Worm (Caenorhabditis elegans) whole organism, L4 larva: ENCODE measurements around the gene C56E10.3.
A peak's percentile ranks its signal among the peaks of the same experiment; 100 is the strongest.

Experiments used
- F10B5.3 ChIP-seq: sonication (generic microtip); optimal IDR thresholded peaks from 2 replicates; lab custom pipeline; 2016; ENCODE audit warnings: mild to moderate bottlenecking, missing genetic modification characterization, missing compliant biosample characterization
- F44E2.7 ChIP-seq: fragments of 200-800 bp; sonication (Bioruptor generic); IDR thresholded peaks from 2 replicates; pipeline ENCODE4 v2.1.2; 2022; ENCODE audit warnings: missing genetic modification characterization, missing compliant biosample characterization
- T20F7.1 ChIP-seq: fragments of 200-800 bp; sonication (Bioruptor generic); optimal IDR thresholded peaks from 2 replicates; lab custom pipeline; 2018; ENCODE audit warnings: mild to moderate bottlenecking, missing genetic modification characterization, missing compliant biosample characterization
- T26A8.4 ChIP-seq: fragments of 200-800 bp; sonication (Bioruptor generic); IDR thresholded peaks from 2 replicates; pipeline ENCODE4 v1.3.6; 2022; ENCODE audit warnings: missing genetic modification characterization, missing compliant biosample characterization
- Y105C5A.15 ChIP-seq: fragments of 200-800 bp; sonication (Bioruptor generic); IDR thresholded peaks from 2 replicates; pipeline ENCODE4 v1.3.6; 2022; ENCODE audit warnings: missing genetic modification characterization, missing compliant biosample characterization
- Y48G9A.11 ChIP-seq: fragments of 200-800 bp; sonication (Bioruptor generic); IDR thresholded peaks from 2 replicates; pipeline ENCODE4 v1.3.6; 2022; ENCODE audit warnings: missing genetic modification reagents, missing genetic modification characterization, missing compliant biosample characterization
- Y75B8A.6 ChIP-seq: fragments of 200-800 bp; sonication (Bioruptor generic); IDR thresholded peaks from 2 replicates; pipeline ENCODE4 v1.3.6; 2022; ENCODE audit warnings: missing genetic modification reagents, missing genetic modification characterization, missing compliant biosample characterization
- ZK546.5 ChIP-seq, 2 experiments: sonication (generic microtip); optimal IDR thresholded peaks; 2 replicates each; lab custom pipeline; 2017; ENCODE audit warnings: missing biosample characterization in 2 of 2, missing genetic modification characterization in 2 of 2
- ama-1 ChIP-seq: fragments of 150-350 bp; optimal IDR thresholded peaks from 2 replicates; lab custom pipeline; 2014; ENCODE audit warnings: inconsistent platforms, mixed read lengths
- ceh-28 ChIP-seq: fragments of 150-350 bp; optimal IDR thresholded peaks from 2 replicates; lab custom pipeline; 2014; ENCODE audit warnings: missing biosample characterization, missing genetic modification reagents, missing genetic modification characterization
- ceh-44 ChIP-seq: fragments of 200-800 bp; sonication (Bioruptor generic); IDR thresholded peaks from 2 replicates; pipeline ENCODE4 v1.3.6; 2022; ENCODE audit warnings: missing genetic modification reagents, missing genetic modification characterization, missing compliant biosample characterization
- cey-2 ChIP-seq: sonication (generic microtip); optimal IDR thresholded peaks from 3 replicates; lab custom pipeline; 2017; ENCODE audit warnings: missing genetic modification characterization, mild to moderate bottlenecking, missing compliant biosample characterization, antibody characterized with exemption, borderline replicate concordance; ENCODE audit not compliant: insufficient read depth
- daf-16 ChIP-seq, 3 experiments: sonication (generic microtip); optimal IDR thresholded peaks; 2 replicates each; lab custom pipeline; 2016 to 2017; ENCODE audit warnings: missing genetic modification characterization in 3 of 3, missing genetic modification reagents in 3 of 3, mild to moderate bottlenecking in 2 of 3, missing compliant biosample characterization in 2 of 3, missing biosample characterization in 1 of 3, moderate library complexity in 1 of 3
- daf-19 ChIP-seq: fragments of 200-800 bp; sonication (Bioruptor generic); conservative IDR thresholded peaks from 2 replicates; pipeline ENCODE4 v1.3.6; 2022; ENCODE audit warnings: missing genetic modification characterization, missing compliant biosample characterization
- dmd-8 ChIP-seq: fragments of 200-800 bp; sonication (Bioruptor generic); IDR thresholded peaks from 2 replicates; pipeline ENCODE4 v1.3.6; 2022; ENCODE audit warnings: missing genetic modification characterization, missing compliant biosample characterization
- dmd-9 ChIP-seq: fragments of 200-800 bp; sonication (Bioruptor generic); IDR thresholded peaks from 2 replicates; pipeline ENCODE4 v1.3.6; 2022; ENCODE audit warnings: missing genetic modification reagents, missing genetic modification characterization, missing compliant biosample characterization
- hlh-11 ChIP-seq: fragments of 200-800 bp; sonication (Bioruptor generic); optimal IDR thresholded peaks from 2 replicates; lab custom pipeline; 2018; ENCODE audit warnings: mild to moderate bottlenecking, missing genetic modification characterization, missing compliant biosample characterization
- hlh-30 ChIP-seq: sonication (generic microtip); optimal IDR thresholded peaks from 2 replicates; lab custom pipeline; 2017; ENCODE audit warnings: antibody characterized with exemption, mild to moderate bottlenecking, missing genetic modification characterization, missing compliant biosample characterization; ENCODE audit not compliant: insufficient read depth
- jun-1 ChIP-seq: fragments of 150-350 bp; optimal IDR thresholded peaks from 2 replicates; lab custom pipeline; 2014; ENCODE audit warnings: missing biosample characterization, missing genetic modification reagents, missing genetic modification characterization
- lin-15B ChIP-seq: fragments of 150-350 bp; sonication (generic microtip); optimal IDR thresholded peaks from 3 replicates; lab custom pipeline; 2014; ENCODE audit warnings: missing biosample characterization, missing genetic modification characterization
- lin-29 ChIP-seq: fragments of 200-800 bp; sonication (Bioruptor generic); IDR thresholded peaks from 2 replicates; pipeline ENCODE4 v1.3.6; 2022; ENCODE audit warnings: missing genetic modification reagents, missing genetic modification characterization, missing compliant biosample characterization
- lsy-2 ChIP-seq, 2 experiments: fragments of 150-350 bp in 1 of 2; sonication (generic microtip) in 1 of 2; optimal IDR thresholded peaks; 2 replicates each; lab custom pipeline; 2014 to 2017; ENCODE audit warnings: missing biosample characterization in 2 of 2, missing genetic modification characterization in 2 of 2
- mdl-1 ChIP-seq, 2 experiments: fragments of 150-350 bp in 1 of 2; sonication (generic microtip) in 1 of 2; optimal IDR thresholded peaks; 2 replicates each; lab custom pipeline; 2014 to 2017; ENCODE audit warnings: missing biosample characterization in 2 of 2, missing genetic modification characterization in 2 of 2
- mes-2 ChIP-seq: sonication (generic microtip); optimal IDR thresholded peaks from 2 replicates; lab custom pipeline; 2016; ENCODE audit warnings: missing genotype, mild to moderate bottlenecking, missing genetic modification characterization, missing compliant biosample characterization; ENCODE audit not compliant: poor library complexity, severe bottlenecking
- nhr-10 ChIP-seq: fragments of 150-350 bp; optimal IDR thresholded peaks from 2 replicates; lab custom pipeline; 2014; ENCODE audit warnings: missing biosample characterization, missing genetic modification characterization
- nhr-28 ChIP-seq: fragments of 150-350 bp; optimal IDR thresholded peaks from 2 replicates; lab custom pipeline; 2014; ENCODE audit warnings: missing biosample characterization, missing genetic modification characterization
- nhr-48 ChIP-seq: sonication (generic microtip); optimal IDR thresholded peaks from 2 replicates; lab custom pipeline; 2016; ENCODE audit warnings: mild to moderate bottlenecking, missing genetic modification characterization, missing compliant biosample characterization
- nhr-6 ChIP-seq: fragments of 150-350 bp; optimal IDR thresholded peaks from 2 replicates; lab custom pipeline; 2014; ENCODE audit warnings: missing biosample characterization, missing genetic modification characterization
- pha-4 ChIP-seq, 2 experiments: fragments of 150-350 bp in 1 of 2; fragments of 200-800 bp in 1 of 2; sonication (Bioruptor generic) in 1 of 2; IDR thresholded peaks in 1 of 2; optimal IDR thresholded peaks in 1 of 2; 2 replicates each; pipeline versions ENCODE4 v1.3.6 to Lab custom; 2014 to 2022; ENCODE audit warnings: missing genetic modification characterization in 2 of 2, missing genetic modification reagents in 2 of 2, missing biosample characterization in 1 of 2, missing compliant biosample characterization in 1 of 2
- saeg-2 ChIP-seq: fragments of 200-800 bp; sonication (Bioruptor generic); IDR thresholded peaks from 2 replicates; pipeline ENCODE4 v1.3.6; 2022; ENCODE audit warnings: missing genetic modification reagents, missing genetic modification characterization, missing compliant biosample characterization
- sdz-12 ChIP-seq: fragments of 200-800 bp; sonication (Bioruptor generic); optimal IDR thresholded peaks from 2 replicates; lab custom pipeline; 2018; ENCODE audit warnings: mild to moderate bottlenecking, missing genetic modification characterization, missing compliant biosample characterization
- skn-1 ChIP-seq: fragments of 150-350 bp; optimal IDR thresholded peaks from 2 replicates; lab custom pipeline; 2014; ENCODE audit warnings: missing biosample characterization, missing genetic modification characterization
- tag-97 ChIP-seq: fragments of 200-800 bp; sonication (Bioruptor generic); IDR thresholded peaks from 2 replicates; pipeline ENCODE4 v1.3.6; 2022; ENCODE audit warnings: missing genetic modification characterization, missing compliant biosample characterization
- tra-1 ChIP-seq: fragments of 200-800 bp; sonication (Bioruptor generic); IDR thresholded peaks from 2 replicates; pipeline ENCODE4 v1.3.6; 2022; ENCODE audit warnings: missing genetic modification reagents, missing genetic modification characterization, missing compliant biosample characterization
- unc-62 ChIP-seq, 3 experiments: fragments of 150-350 bp in 1 of 3; sonication (generic microtip); optimal IDR thresholded peaks in 2 of 3; peaks in 1 of 3; 1 replicate in 1 of 3; 2 replicates in 2 of 3; lab custom pipeline; 2014 to 2017; ENCODE audit warnings: missing biosample characterization in 3 of 3, missing genetic modification characterization in 3 of 3, missing genetic modification reagents in 3 of 3, missing genotype in 1 of 3
- zfp-2 ChIP-seq: sonication (generic microtip); optimal IDR thresholded peaks from 2 replicates; lab custom pipeline; 2016; ENCODE audit warnings: mild to moderate bottlenecking, missing genetic modification characterization, missing compliant biosample characterization
- zip-11 ChIP-seq: fragments of 200-800 bp; sonication (Bioruptor generic); IDR thresholded peaks from 2 replicates; pipeline ENCODE4 v1.3.6; 2022; ENCODE audit warnings: missing genetic modification characterization, missing compliant biosample characterization
- zip-2 ChIP-seq: fragments of 150-350 bp; optimal IDR thresholded peaks from 2 replicates; lab custom pipeline; 2014; ENCODE audit warnings: missing biosample characterization, missing genetic modification characterization
- ztf-11 ChIP-seq: fragments of 150-350 bp; optimal IDR thresholded peaks from 2 replicates; lab custom pipeline; 2014; ENCODE audit warnings: missing biosample characterization, missing genetic modification characterization

The C56E10.3 gene

ce11 chrX:6663780-6664437 lies 18.5 kb downstream of the C56E10.3 start:
- TF ChIP-seq lin-29 (GFP tag; lab: Robert Waterston, UW) (no peak), Y75B8A.6 (GFP tag; lab: Robert Waterston, UW) (no peak), jun-1 (tag; lab: Kevin White, UChicago) (no peak), dmd-9 (no peak), nhr-28 (no peak), ZK546.5 (tag; optimal IDR thresholded peaks at IDR 0.05; lab: Kevin White, UChicago) (no peak), F10B5.3 (tag; lab: Kevin White, UChicago) (no peak), T26A8.4 (GFP tag; lab: Robert Waterston, UW) (no peak), F44E2.7 (no peak), tra-1 (GFP tag; lab: Robert Waterston, UW) (no peak), ztf-11 (tag; lab: Kevin White, UChicago) (no peak), nhr-6 (tag; lab: Kevin White, UChicago) (no peak), lsy-2 (tag; optimal IDR thresholded peaks at IDR 0.05; lab: Kevin White, UChicago) (no peak), sdz-12 (GFP tag; lab: Kevin White, UChicago) (no peak), mdl-1 (tag; optimal IDR thresholded peaks at IDR 0.05; lab: Kevin White, UChicago) (peak in 1 of 2 experiments; percentile 8), nhr-48 (tag; lab: Kevin White, UChicago) (peak; percentile 29), hlh-11 (tag; lab: Kevin White, UChicago) (peak; percentile 38), Y105C5A.15 (no peak), daf-19 (no peak), daf-16 (GFP tag; optimal IDR thresholded peaks at IDR 0.05; lab: Kevin White, UChicago) (no peak), daf-16 (tag; optimal IDR thresholded peaks at IDR 0.05; lab: Kevin White, UChicago) (peak; percentile 2), T20F7.1 (GFP tag; lab: Kevin White, UChicago) (no peak), unc-62 (GFP tag; optimal IDR thresholded peaks at IDR 0.05 in 1 of 2; lab: Kevin White, UChicago) (peak in 1 of 2 experiments; percentile 75), unc-62 (tag; optimal IDR thresholded peaks at IDR 0.05; lab: Kevin White, UChicago) (no peak), zip-2 (tag; lab: Kevin White, UChicago) (no peak), cey-2 (tag; lab: Kevin White, UChicago) (no peak), Y48G9A.11 (GFP tag; lab: Robert Waterston, UW) (no peak), ama-1 (lab: Kevin White, UChicago) (no peak), skn-1 (no peak), zfp-2 (no peak), mes-2 (tag; lab: Kevin White, UChicago) (no peak), nhr-10 (tag; lab: Kevin White, UChicago) (peak; percentile 37), pha-4 (GFP tag; IDR thresholded peaks at IDR 0.05; lab: Robert Waterston, UW) (no peak), pha-4 (tag; optimal IDR thresholded peaks at IDR 0.05; lab: Kevin White, UChicago) (no peak), lin-15B (tag; lab: Kevin White, UChicago) (no peak), zip-11 (GFP tag; lab: Robert Waterston, UW) (no peak), hlh-30 (peak; percentile 6), saeg-2 (GFP tag; lab: Robert Waterston, UW) (no peak), dmd-8 (no peak), ceh-28 (tag; lab: Kevin White, UChicago) (no peak), ceh-44 (no peak), tag-97 (GFP tag; lab: Robert Waterston, UW) (no peak)
